Worm (Caenorhabditis elegans) whole organism, L1 larva: ENCODE data around the gene F58D2.5.

ENCODE experiments used
- C34B4.2 ChIP-seq: sonication (generic microtip); optimal IDR thresholded peaks from 2 replicates; lab custom pipeline; 2017; ENCODE audit warnings: mild to moderate bottlenecking, missing genetic modification characterization, missing compliant biosample characterization
- F16B12.6 ChIP-seq: fragments of 150-350 bp; optimal IDR thresholded peaks from 2 replicates; lab custom pipeline; 2014; ENCODE audit warnings: missing biosample characterization, missing genetic modification characterization
- alr-1 ChIP-seq: fragments of 200-800 bp; sonication (Bioruptor generic); optimal IDR thresholded peaks from 2 replicates; lab custom pipeline; 2018; ENCODE audit warnings: borderline replicate concordance, mild to moderate bottlenecking, missing genetic modification characterization, missing compliant biosample characterization
- ama-1 ChIP-seq: fragments of 150-350 bp; optimal IDR thresholded peaks from 2 replicates; lab custom pipeline; 2014
- ceh-82 ChIP-seq, 3 experiments: fragments of 150-350 bp in 1 of 3; sonication (generic microtip) in 2 of 3; optimal IDR thresholded peaks; 2 replicates each; lab custom pipeline; 2014 to 2017; ENCODE audit warnings: missing biosample characterization in 3 of 3, missing genetic modification characterization in 3 of 3
- efl-1 ChIP-seq, 4 experiments: fragments of 150-350 bp; optimal IDR thresholded peaks in 3 of 4; peaks in 1 of 4; 1 replicate in 1 of 4; 2 replicates in 3 of 4; lab custom pipeline; 2014; ENCODE audit warnings: missing biosample characterization in 2 of 4, missing genetic modification characterization in 2 of 4, missing genetic modification reagents in 2 of 4
- egl-13 ChIP-seq: sonication (generic microtip); optimal IDR thresholded peaks from 2 replicates; lab custom pipeline; 2016; ENCODE audit warnings: missing genotype, missing genetic modification reagents, missing genetic modification characterization, missing compliant biosample characterization
- egl-27 ChIP-seq, 2 experiments: fragments of 150-350 bp in 1 of 2; sonication (generic microtip); optimal IDR thresholded peaks; 3 replicates each; lab custom pipeline; 2017 to 2018; ENCODE audit warnings: missing biosample characterization in 2 of 2, missing genetic modification characterization in 2 of 2, missing genetic modification reagents in 2 of 2
- elt-2 ChIP-seq: sonication (generic microtip); optimal IDR thresholded peaks from 2 replicates; lab custom pipeline; 2016; ENCODE audit warnings: missing genetic modification characterization, mild to moderate bottlenecking, inconsistent platforms, missing compliant biosample characterization, missing genetic modification reagents
- elt-3 ChIP-seq, 6 experiments: fragments of 150-350 bp in 1 of 6; sonication (generic microtip); optimal IDR thresholded peaks; 2 replicates each; lab custom pipeline; 2017 to 2018; ENCODE audit warnings: missing biosample characterization in 6 of 6, missing genetic modification characterization in 6 of 6, inconsistent platforms in 1 of 6
- fos-1 ChIP-seq: fragments of 150-350 bp; optimal IDR thresholded peaks from 2 replicates; lab custom pipeline; 2014; ENCODE audit warnings: missing biosample characterization, missing genetic modification characterization
- grh-1 ChIP-seq: fragments of 200-800 bp; sonication (Bioruptor generic); IDR thresholded peaks from 2 replicates; pipeline ENCODE4 v1.3.6; 2022; ENCODE audit warnings: missing genetic modification reagents, missing genetic modification characterization, missing compliant biosample characterization
- hlh-17 ChIP-seq: fragments of 200-800 bp; sonication (Bioruptor generic); optimal IDR thresholded peaks from 2 replicates; lab custom pipeline; 2018; ENCODE audit warnings: missing genetic modification characterization, mild to moderate bottlenecking, missing compliant biosample characterization, moderate library complexity, borderline replicate concordance
- hpl-2 ChIP-seq: fragments of 150-350 bp; optimal IDR thresholded peaks from 2 replicates; lab custom pipeline; 2014; ENCODE audit warnings: missing biosample characterization, missing genetic modification reagents, missing genetic modification characterization
- irx-1 ChIP-seq: sonication (generic microtip); optimal IDR thresholded peaks from 2 replicates; lab custom pipeline; 2016; ENCODE audit warnings: missing genetic modification characterization, missing compliant biosample characterization
- lin-13 ChIP-seq: fragments of 150-350 bp; optimal IDR thresholded peaks from 2 replicates; lab custom pipeline; 2014; ENCODE audit warnings: missing biosample characterization, missing genetic modification reagents, missing genetic modification characterization
- lin-15B ChIP-seq: fragments of 150-350 bp; sonication (generic microtip); optimal IDR thresholded peaks from 3 replicates; lab custom pipeline; 2014; ENCODE audit warnings: missing biosample characterization, missing genetic modification characterization
- lin-35 ChIP-seq, 2 experiments: fragments of 150-350 bp; optimal IDR thresholded peaks; 2 replicates each; lab custom pipeline; 2014; ENCODE audit warnings: missing biosample characterization in 2 of 2, missing genetic modification characterization in 2 of 2, missing genetic modification reagents in 2 of 2
- mdl-1 ChIP-seq, 2 experiments: fragments of 150-350 bp; optimal IDR thresholded peaks; 2 replicates each; lab custom pipeline; 2014 to 2017; ENCODE audit warnings: missing biosample characterization in 2 of 2, missing genetic modification characterization in 2 of 2, inconsistent platforms in 1 of 2
- mep-1 ChIP-seq: fragments of 150-350 bp; optimal IDR thresholded peaks from 2 replicates; lab custom pipeline; 2014; ENCODE audit warnings: missing biosample characterization, missing genetic modification characterization
- nhr-19 ChIP-seq: fragments of 200-800 bp; sonication (Bioruptor generic); conservative IDR thresholded peaks from 2 replicates; pipeline ENCODE4 v1.3.6; 2022; ENCODE audit warnings: missing genetic modification characterization, missing compliant biosample characterization
- nhr-237 ChIP-seq: fragments of 150-350 bp; optimal IDR thresholded peaks from 2 replicates; lab custom pipeline; 2014; ENCODE audit warnings: missing biosample characterization, missing genetic modification characterization
- nhr-28 ChIP-seq: fragments of 150-350 bp; optimal IDR thresholded peaks from 2 replicates; lab custom pipeline; 2014; ENCODE audit warnings: missing biosample characterization, missing genetic modification characterization
- nhr-71 ChIP-seq: sonication (generic microtip); optimal IDR thresholded peaks from 2 replicates; lab custom pipeline; 2016; ENCODE audit warnings: mild to moderate bottlenecking, missing genetic modification characterization, moderate library complexity, missing compliant biosample characterization
- nhr-77 ChIP-seq: fragments of 150-350 bp; optimal IDR thresholded peaks from 2 replicates; lab custom pipeline; 2014; ENCODE audit warnings: missing biosample characterization, missing genetic modification characterization
- nhr-84 ChIP-seq: sonication (generic microtip); optimal IDR thresholded peaks from 2 replicates; lab custom pipeline; 2017; ENCODE audit warnings: missing biosample characterization, missing genetic modification characterization
- nhr-90 ChIP-seq: sonication (generic microtip); optimal IDR thresholded peaks from 2 replicates; lab custom pipeline; 2016; ENCODE audit warnings: mild to moderate bottlenecking, missing genetic modification characterization, missing compliant biosample characterization; ENCODE audit not compliant: poor library complexity
- pag-3 ChIP-seq: sonication (generic microtip); optimal IDR thresholded peaks from 2 replicates; lab custom pipeline; 2017; ENCODE audit warnings: missing genetic modification characterization, mild to moderate bottlenecking, missing compliant biosample characterization, antibody characterized with exemption, borderline replicate concordance; ENCODE audit not compliant: insufficient read depth
- pqm-1 ChIP-seq: sonication (generic microtip); optimal IDR thresholded peaks from 3 replicates; lab custom pipeline; 2017; ENCODE audit warnings: missing biosample characterization, missing genetic modification characterization
- rnt-1 ChIP-seq: sonication (generic microtip); optimal IDR thresholded peaks from 2 replicates; lab custom pipeline; 2016; ENCODE audit warnings: mild to moderate bottlenecking, missing genetic modification characterization, moderate library complexity, missing compliant biosample characterization
- sox-4 ChIP-seq: sonication (generic microtip); optimal IDR thresholded peaks from 2 replicates; lab custom pipeline; 2016; ENCODE audit warnings: missing genetic modification characterization, missing compliant biosample characterization
- sup-37 ChIP-seq: fragments of 200-800 bp; sonication (Bioruptor generic); optimal IDR thresholded peaks from 2 replicates; lab custom pipeline; 2018; ENCODE audit warnings: mild to moderate bottlenecking, missing genetic modification characterization, missing compliant biosample characterization
- tlp-1 ChIP-seq: fragments of 150-350 bp; optimal IDR thresholded peaks from 2 replicates; lab custom pipeline; 2014; ENCODE audit warnings: missing biosample characterization, missing genetic modification characterization
- unc-130 ChIP-seq: fragments of 150-350 bp; optimal IDR thresholded peaks from 2 replicates; lab custom pipeline; 2017; ENCODE audit warnings: missing biosample characterization, missing genetic modification characterization, inconsistent platforms
- unc-30 ChIP-seq: sonication (generic microtip); optimal IDR thresholded peaks from 2 replicates; lab custom pipeline; 2017; ENCODE audit warnings: missing biosample characterization, missing genetic modification characterization
- unc-98 ChIP-seq: fragments of 200-800 bp; sonication (Bioruptor generic); IDR thresholded peaks from 2 replicates; pipeline ENCODE4 v1.3.6; 2022; ENCODE audit warnings: missing genetic modification characterization, missing compliant biosample characterization
- vab-15 ChIP-seq: sonication (generic microtip); optimal IDR thresholded peaks from 2 replicates; lab custom pipeline; 2017; ENCODE audit warnings: missing genotype, mild to moderate bottlenecking, missing genetic modification characterization, missing compliant biosample characterization
- ztf-11 ChIP-seq, 2 experiments: sonication (generic microtip); optimal IDR thresholded peaks; 2 replicates each; lab custom pipeline; 2016 to 2017; ENCODE audit warnings: missing genetic modification characterization in 2 of 2, missing biosample characterization in 1 of 2, missing compliant biosample characterization in 1 of 2
- ztf-4 ChIP-seq: fragments of 150-350 bp; optimal IDR thresholded peaks from 2 replicates; lab custom pipeline; 2014; ENCODE audit warnings: missing biosample characterization, missing genetic modification characterization

F58D2.5 gene

ce11 chrIV:13205891-13206290, 12.8 kb upstream of the F58D2.5 start (continued):
- TF ChIP-seq ceh-82 (tag; optimal IDR thresholded peaks at IDR 0.05; lab: Kevin White, UChicago) (peak in 1 of 3 experiments; percentile 21), unc-130 (tag; lab: Kevin White, UChicago) (no peak), hlh-17 (GFP tag; lab: Kevin White, UChicago) (no peak), efl-1 (optimal IDR thresholded peaks at IDR 0.05; lab: Kevin White, UChicago) (peak; percentile 78 to 82), efl-1 (GFP tag; optimal IDR thresholded peaks at IDR 0.05 in 1 of 2; lab: Kevin White, UChicago) (peak; percentile 82 to 98), grh-1 (GFP tag; lab: Robert Waterston, UW) (no peak), unc-98 (GFP tag; lab: Robert Waterston, UW) (no peak), lin-13 (no peak), sox-4 (tag; lab: Kevin White, UChicago) (no peak), lin-35 (GFP tag; optimal IDR thresholded peaks at IDR 0.05; lab: Kevin White, UChicago) (peak; percentile 65 to 90), tlp-1 (tag; lab: Kevin White, UChicago) (no peak), nhr-77 (tag; lab: Kevin White, UChicago) (no peak), mdl-1 (tag; optimal IDR thresholded peaks at IDR 0.05; lab: Kevin White, UChicago) (no peak), lin-15B (tag; lab: Kevin White, UChicago) (no peak)

ce11 chrIV:13204037-13204436, 10.9 kb upstream of the F58D2.5 start, which contains the start of gene ced-3:
ced-3 (minus strand) TSS chrIV:13204137.
- no peak for TF ChIP-seq hlh-17 (GFP tag; lab: Kevin White, UChicago)
- no peak for TF ChIP-seq alr-1 (tag; lab: Kevin White, UChicago)
- no peak for TF ChIP-seq efl-1 (optimal IDR thresholded peaks at IDR 0.05; lab: Kevin White, UChicago)
- peak in 1 of 2 experiments; percentile 22 for TF ChIP-seq efl-1 (GFP tag; optimal IDR thresholded peaks at IDR 0.05 in 1 of 2; lab: Kevin White, UChicago)
- TF ChIP-seq nhr-19 (GFP tag; lab: Robert Waterston, UW): no peak

- no peak for TF ChIP-seq ztf-4
- TF ChIP-seq nhr-28 (tag; lab: Kevin White, UChicago): no peak
- TF ChIP-seq elt-2 (tag; lab: Kevin White, UChicago): no peak
- TF ChIP-seq egl-27 (tag; optimal IDR thresholded peaks at IDR 0.05; lab: Kevin White, UChicago): no peak
- TF ChIP-seq nhr-237 (tag; lab: Kevin White, UChicago): no peak
- no peak for TF ChIP-seq pqm-1 (tag; lab: Kevin White, UChicago)
- TF ChIP-seq ztf-11 (tag; optimal IDR thresholded peaks at IDR 0.05; lab: Kevin White, UChicago): no peak
- no peak for TF ChIP-seq ama-1 (lab: Kevin White, UChicago)
- no peak for TF ChIP-seq nhr-71
- no peak for TF ChIP-seq irx-1
- no peak for TF ChIP-seq pag-3 (tag; lab: Kevin White, UChicago)
- TF ChIP-seq fos-1 (tag; lab: Kevin White, UChicago): no peak
- no peak for TF ChIP-seq nhr-90
Observed at ce11 chrIV:13197282-13197681, 4.1 kb upstream of the F58D2.5 start, which contains the start of gene C48D1.1. C48D1.1 (minus strand) TSS chrIV:13197382.

DNA sequence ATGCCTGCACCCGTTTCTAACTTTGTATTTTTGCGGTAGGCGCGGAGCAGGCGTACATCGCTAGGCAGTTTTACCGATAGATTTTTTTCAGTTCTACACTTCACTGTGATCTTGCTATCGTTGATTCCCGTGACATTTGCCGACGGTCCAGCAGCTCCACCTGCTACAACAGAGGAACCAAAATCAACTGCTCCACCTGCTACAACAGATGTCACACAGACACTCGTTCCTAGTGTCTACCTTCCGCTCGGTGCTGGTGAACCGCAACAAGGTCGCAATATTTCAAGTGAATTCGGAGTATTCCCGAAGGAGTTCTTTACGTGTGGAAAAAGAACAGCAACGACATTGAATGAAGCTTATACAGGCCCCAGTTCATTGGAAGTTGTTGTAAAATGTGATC, 3.1 kb downstream of the F58D2.5 start:
- TF ChIP-seq efl-1 (optimal IDR thresholded peaks at IDR 0.05; lab: Kevin White, UChicago) (no peak), efl-1 (GFP tag; optimal IDR thresholded peaks at IDR 0.05 in 1 of 2; lab: Kevin White, UChicago) (peak in 1 of 2 experiments; percentile 65), rnt-1 (no peak)

- TF ChIP-seq vab-15 (tag; lab: Kevin White, UChicago): no peak
Observed at ce11 chrIV:13189467-13189866, 3.7 kb downstream of the F58D2.5 start, which contains the start of gene F58D2.2. F58D2.2 (plus strand) TSS chrIV:13189767.

- TF ChIP-seq lin-35 (GFP tag; optimal IDR thresholded peaks at IDR 0.05; lab: Kevin White, UChicago): no peak
- TF ChIP-seq unc-30: no peak
- no peak for TF ChIP-seq nhr-84 (tag; lab: Kevin White, UChicago)
- no peak for TF ChIP-seq mep-1 (tag; lab: Kevin White, UChicago)
- no peak for TF ChIP-seq C34B4.2 (tag; lab: Kevin White, UChicago)
- TF ChIP-seq sox-4 (tag; lab: Kevin White, UChicago): no peak
- TF ChIP-seq sup-37 (GFP tag; lab: Kevin White, UChicago): no peak
- TF ChIP-seq hpl-2: no peak
- TF ChIP-seq nhr-28 (tag; lab: Kevin White, UChicago): no peak
- no peak for TF ChIP-seq elt-3 (tag; optimal IDR thresholded peaks at IDR 0.05; lab: Kevin White, UChicago)
- no peak for TF ChIP-seq egl-13 (tag; lab: Kevin White, UChicago)
- no peak for TF ChIP-seq F16B12.6 (tag; lab: Kevin White, UChicago)
- no peak for TF ChIP-seq unc-98 (GFP tag; lab: Robert Waterston, UW)
Observed at ce11 chrIV:13188959-13189358, 4.2 kb downstream of the F58D2.5 start, which contains the start of gene F58D2.4. F58D2.4 (minus strand) TSS chrIV:13189059.
